Worm (Caenorhabditis elegans): Measurements from ENCODE around the gene nlp-101.

Gene nlp-101

DNA sequence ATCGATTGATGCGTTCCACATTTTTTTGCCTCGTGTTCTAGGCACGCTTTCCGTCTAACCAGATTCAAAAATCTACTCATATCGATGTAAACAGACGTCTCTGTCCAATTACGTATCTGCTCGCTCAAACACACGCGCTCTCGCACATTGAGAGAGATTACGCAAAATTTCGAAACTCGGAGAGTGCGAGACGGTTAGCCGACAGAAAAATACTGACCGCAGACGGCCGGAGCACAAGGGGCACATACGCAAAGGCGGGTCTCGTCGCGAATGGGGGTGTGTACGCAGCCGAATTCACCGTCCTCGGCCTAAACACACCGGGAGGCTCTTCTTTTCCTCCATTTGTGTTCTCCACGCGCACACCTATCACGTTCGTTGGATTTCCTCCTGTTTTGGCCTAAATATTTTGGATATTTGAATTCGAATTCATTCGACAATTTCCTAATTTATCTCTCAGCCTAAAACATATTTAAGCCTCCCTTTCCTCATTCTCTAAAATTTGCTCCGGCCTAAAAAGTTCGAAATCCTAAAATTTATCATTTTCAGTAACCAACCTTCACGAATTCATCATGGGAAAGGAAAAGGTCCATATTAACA lies 15.5 kb upstream of the nlp-101 start, which contains the start of gene eef-1A.2 (continued):
- TF ChIP-seq egl-27 (tag; optimal IDR thresholded peaks at IDR 0.05) (peak; percentile 96), nhr-10 (tag; optimal IDR thresholded peaks at IDR 0.05) (peak; percentile 66), unc-62 (GFP tag; optimal IDR thresholded peaks at IDR 0.05) (peak; percentile 23), blmp-1 (tag; optimal IDR thresholded peaks at IDR 0.05; ENCODE audit: insufficient read depth) (peak; percentile 76), nhr-11 (tag; optimal IDR thresholded peaks at IDR 0.05) (no peak), ztf-4 (tag; optimal IDR thresholded peaks at IDR 0.05) (peak; percentile 87), ztf-11 (tag; optimal IDR thresholded peaks at IDR 0.05) (no peak), zag-1 (tag; optimal IDR thresholded peaks at IDR 0.05) (peak; percentile 96), Y55F3AM.14 (GFP tag; optimal IDR thresholded peaks at IDR 0.05) (peak; percentile 90), snpc-4 (tag; optimal IDR thresholded peaks at IDR 0.05) (peak; percentile 67), nhr-6 (tag; optimal IDR thresholded peaks at IDR 0.05) (peak; percentile 87), lsy-2 (tag; optimal IDR thresholded peaks at IDR 0.05) (peak; percentile 83 to 92), ceh-82 (tag; optimal IDR thresholded peaks at IDR 0.05) (peak; percentile 88), sma-3 (GFP tag; optimal IDR thresholded peaks at IDR 0.05) (peak; percentile 96), sma-9 (GFP tag; optimal IDR thresholded peaks at IDR 0.05) (peak; percentile 95), sma-9 (tag; optimal IDR thresholded peaks at IDR 0.05) (no peak), lin-11 (tag; optimal IDR thresholded peaks at IDR 0.05) (peak; percentile 99), nhr-237 (tag; optimal IDR thresholded peaks at IDR 0.05) (no peak)

DNA sequence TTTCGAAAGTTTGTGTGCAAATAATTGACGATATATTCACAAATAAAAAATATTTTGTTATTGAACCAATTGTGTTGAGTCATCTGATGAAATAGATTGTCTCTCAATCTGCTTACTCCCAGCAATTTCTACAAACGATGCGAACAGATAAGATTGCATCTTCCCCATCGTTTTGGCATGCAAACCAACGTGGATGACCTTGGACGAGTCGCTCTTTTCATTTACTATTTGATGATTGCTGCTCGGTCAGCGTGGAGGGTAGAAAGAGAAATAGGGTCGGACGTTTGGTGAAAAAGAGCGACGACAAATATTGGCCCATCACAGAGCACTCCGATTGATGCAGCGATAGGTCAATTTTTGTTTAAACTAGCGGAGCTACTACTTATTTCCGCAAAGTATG lies 13.0 kb upstream of the nlp-101 start:
- TF ChIP-seq nhr-129 (tag; optimal IDR thresholded peaks at IDR 0.05) (peak; percentile 99), F13H6.1 (tag; optimal IDR thresholded peaks at IDR 0.05) (peak; percentile 39), gmeb-1 (tag; optimal IDR thresholded peaks at IDR 0.05) (peak; percentile 11), ceh-16 (tag; optimal IDR thresholded peaks at IDR 0.05) (peak; percentile 88), egl-27 (tag; optimal IDR thresholded peaks at IDR 0.05) (peak; percentile 55), lin-11 (tag; optimal IDR thresholded peaks at IDR 0.05) (peak; percentile 8), ztf-1 (GFP tag; conservative IDR thresholded peaks at IDR 0.05) (no peak), lin-39 (tag; optimal IDR thresholded peaks at IDR 0.05) (no peak), mbf-1 (tag; optimal IDR thresholded peaks at IDR 0.05) (no peak), fos-1 (tag; optimal IDR thresholded peaks at IDR 0.05) (peak; percentile 86), crh-2 (tag; optimal IDR thresholded peaks at IDR 0.05) (peak; percentile 80), lin-13 (GFP tag; optimal IDR thresholded peaks at IDR 0.05) (peak; percentile 50), sma-3 (GFP tag; optimal IDR thresholded peaks at IDR 0.05) (peak; percentile 44), mdl-1 (tag; optimal IDR thresholded peaks at IDR 0.05) (peak in 1 of 2 experiments; percentile 26), dmd-4 (tag; optimal IDR thresholded peaks at IDR 0.05) (no peak), unc-62 (GFP tag; optimal IDR thresholded peaks at IDR 0.05) (no peak), sma-9 (GFP tag; optimal IDR thresholded peaks at IDR 0.05) (peak; percentile 88), sma-9 (tag; optimal IDR thresholded peaks at IDR 0.05) (no peak), peb-1 (tag; optimal IDR thresholded peaks at IDR 0.05) (no peak), elt-1 (tag; optimal IDR thresholded peaks at IDR 0.05) (peak; percentile 77), blmp-1 (tag; optimal IDR thresholded peaks at IDR 0.05; ENCODE audit: insufficient read depth) (peak; percentile 51), nhr-6 (tag; optimal IDR thresholded peaks at IDR 0.05) (peak; percentile 52), zag-1 (tag; optimal IDR thresholded peaks at IDR 0.05) (no peak), sem-4 (tag; optimal IDR thresholded peaks at IDR 0.05) (peak; percentile 9), elt-3 (tag; optimal IDR thresholded peaks at IDR 0.05) (no peak), C34F6.9 (tag; optimal IDR thresholded peaks at IDR 0.05) (peak; percentile 53), nhr-23 (tag; optimal IDR thresholded peaks at IDR 0.05) (peak; percentile 51), unc-55 (GFP tag; optimal IDR thresholded peaks at IDR 0.05) (no peak), ZK546.5 (tag; optimal IDR thresholded peaks at IDR 0.05) (no peak), lsy-2 (tag; optimal IDR thresholded peaks at IDR 0.05) (peak in 1 of 2 experiments; percentile 56), alr-1 (tag; optimal IDR thresholded peaks at IDR 0.05) (no peak), nhr-21 (tag; optimal IDR thresholded peaks at IDR 0.05) (peak; percentile 79), ama-1 (optimal IDR thresholded peaks at IDR 0.05) (no peak), mab-5 (tag; optimal IDR thresholded peaks at IDR 0.05) (no peak), ztf-11 (tag; optimal IDR thresholded peaks at IDR 0.05) (no peak), nhr-25 (tag; optimal IDR thresholded peaks at IDR 0.05) (peak; percentile 80), nhr-11 (tag; optimal IDR thresholded peaks at IDR 0.05) (no peak)

Data from whole organism, L2 larva.